Worm (Caenorhabditis elegans) whole organism, L3 larva: ENCODE results near the gene Y43F8B.3.

Experiments
- daf-12 ChIP-seq: fragments of 150-350 bp; optimal IDR thresholded peaks from 2 replicates; lab custom pipeline; 2014; ENCODE audit warnings: missing biosample characterization, missing genetic modification reagents, missing genetic modification characterization
- egl-5 ChIP-seq: fragments of 150-350 bp; optimal IDR thresholded peaks from 2 replicates; lab custom pipeline; 2017; ENCODE audit warnings: missing biosample characterization, missing genetic modification reagents, missing genetic modification characterization, inconsistent platforms
- elt-3 ChIP-seq, 3 experiments: fragments of 150-350 bp in 1 of 3; sonication (generic microtip) in 2 of 3; optimal IDR thresholded peaks; 2 replicates in 2 of 3; 4 replicates in 1 of 3; lab custom pipeline; 2014 to 2017; ENCODE audit warnings: missing biosample characterization in 3 of 3, missing genetic modification characterization in 3 of 3
- fos-1 ChIP-seq: fragments of 150-350 bp; optimal IDR thresholded peaks from 2 replicates; lab custom pipeline; 2014; ENCODE audit warnings: missing biosample characterization, missing genetic modification characterization
- hmg-11 ChIP-seq: sonication (generic microtip); optimal IDR thresholded peaks from 2 replicates; lab custom pipeline; 2016; ENCODE audit warnings: missing genetic modification characterization, missing compliant biosample characterization
- jun-1 ChIP-seq: fragments of 150-350 bp; optimal IDR thresholded peaks from 2 replicates; lab custom pipeline; 2014; ENCODE audit warnings: missing biosample characterization, missing genetic modification reagents, missing genetic modification characterization
- lin-15B ChIP-seq: fragments of 150-350 bp; optimal IDR thresholded peaks from 2 replicates; lab custom pipeline; 2014; ENCODE audit warnings: missing biosample characterization, missing genetic modification characterization
- nhr-11 ChIP-seq: fragments of 150-350 bp; optimal IDR thresholded peaks from 2 replicates; lab custom pipeline; 2014; ENCODE audit warnings: missing biosample characterization, missing genetic modification characterization
- nhr-12 ChIP-seq: fragments of 150-350 bp; optimal IDR thresholded peaks from 2 replicates; lab custom pipeline; 2014; ENCODE audit warnings: missing biosample characterization, missing genetic modification characterization
- nhr-237 ChIP-seq: fragments of 150-350 bp; optimal IDR thresholded peaks from 2 replicates; lab custom pipeline; 2014; ENCODE audit warnings: missing biosample characterization, missing genetic modification characterization
- nhr-25 ChIP-seq: sonication (generic microtip); optimal IDR thresholded peaks from 2 replicates; lab custom pipeline; 2017; ENCODE audit warnings: missing biosample characterization, missing genetic modification characterization
- snpc-4 ChIP-seq: fragments of 150-350 bp; optimal IDR thresholded peaks from 2 replicates; lab custom pipeline; 2014; ENCODE audit warnings: missing biosample characterization, missing genetic modification characterization
- unc-62 ChIP-seq: fragments of 150-350 bp; sonication (generic microtip); optimal IDR thresholded peaks from 4 replicates; lab custom pipeline; 2014; ENCODE audit warnings: missing biosample characterization, missing genetic modification reagents, missing genetic modification characterization
- ztf-4 ChIP-seq: fragments of 150-350 bp; optimal IDR thresholded peaks from 2 replicates; lab custom pipeline; 2014; ENCODE audit warnings: missing biosample characterization, missing genetic modification characterization

DNA sequence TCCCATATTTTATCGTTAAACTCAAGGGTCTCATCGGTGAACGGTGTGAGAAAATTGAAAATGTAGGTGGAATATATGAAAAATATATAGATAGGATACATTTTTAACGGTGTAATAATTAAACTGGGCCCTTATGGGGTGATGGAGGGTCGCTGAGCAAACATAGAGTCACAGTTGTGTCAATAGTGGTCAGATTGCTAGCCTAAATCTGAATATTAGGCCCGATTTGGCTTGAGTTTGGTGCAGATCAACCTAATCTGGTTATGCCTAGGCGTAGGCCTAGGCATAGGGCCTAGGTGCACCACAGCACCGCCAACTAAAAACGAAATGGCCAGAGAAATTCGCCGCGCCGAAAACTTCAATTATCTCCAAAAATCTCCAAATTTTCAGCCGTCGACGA is 10.7 kb downstream of the Y43F8B.3 start, which contains the start of gene phy-4:
- no peak for TF ChIP-seq elt-3 (tag; optimal IDR thresholded peaks at IDR 0.05; lab: Kevin White, UChicago)
- no peak for TF ChIP-seq daf-12 (tag; lab: Kevin White, UChicago)
- no peak for TF ChIP-seq nhr-237
- TF ChIP-seq snpc-4 (tag; lab: Kevin White, UChicago), result no peak
- no peak for TF ChIP-seq unc-62 (GFP tag; lab: Kevin White, UChicago)
- TF ChIP-seq lin-15B (tag; lab: Kevin White, UChicago), result no peak
- TF ChIP-seq fos-1, result no peak
- no peak for TF ChIP-seq hmg-11 (tag; lab: Kevin White, UChicago)
- TF ChIP-seq ztf-4 (tag; lab: Kevin White, UChicago), result no peak
- TF ChIP-seq nhr-25 (tag; lab: Kevin White, UChicago), result no peak
- no peak for TF ChIP-seq nhr-12 (tag; lab: Kevin White, UChicago)
- TF ChIP-seq nhr-11 (tag; lab: Kevin White, UChicago), result no peak
- no peak for TF ChIP-seq egl-5 (tag; lab: Kevin White, UChicago)
- TF ChIP-seq jun-1 (tag; lab: Kevin White, UChicago), result no peak
